Worm (Caenorhabditis elegans) whole organism, young adult: ENCODE data around the gene F33C8.2.

Source experiments
- bed-1 ChIP-seq: fragments of 200-800 bp; sonication (Bioruptor generic); IDR thresholded peaks from 2 replicates; pipeline ENCODE4 v1.3.6; 2022; ENCODE audit warnings: missing genetic modification reagents, missing genetic modification characterization, missing compliant biosample characterization
- ccch-3 ChIP-seq: fragments of 200-800 bp; sonication (Bioruptor generic); optimal IDR thresholded peaks from 2 replicates; lab custom pipeline; 2018; ENCODE audit warnings: mild to moderate bottlenecking, missing genetic modification characterization, missing compliant biosample characterization
- ceh-58 ChIP-seq: fragments of 200-800 bp; sonication (Bioruptor generic); IDR thresholded peaks from 2 replicates; pipeline ENCODE4 v1.3.6; 2022; ENCODE audit warnings: missing genetic modification characterization, missing compliant biosample characterization
- let-526 ChIP-seq: fragments of 200-800 bp; sonication (Bioruptor generic); IDR thresholded peaks from 2 replicates; pipeline ENCODE4 v1.3.6; 2022; ENCODE audit warnings: missing genetic modification reagents, missing genetic modification characterization, missing compliant biosample characterization
- nhr-90 ChIP-seq: sonication (generic microtip); optimal IDR thresholded peaks from 2 replicates; lab custom pipeline; 2016; ENCODE audit warnings: missing genotype, mild to moderate bottlenecking, missing genetic modification characterization, missing compliant biosample characterization
- snpc-1.3 ChIP-seq: sonication (generic microtip); optimal IDR thresholded peaks from 2 replicates; lab custom pipeline; 2017; ENCODE audit warnings: missing genetic modification characterization, mild to moderate bottlenecking, missing compliant biosample characterization, antibody characterized with exemption, moderate library complexity, missing genotype, missing genetic modification reagents; ENCODE audit not compliant: insufficient read depth
- snpc-4 ChIP-seq, 5 experiments: fragments of 150-350 bp in 1 of 5; sonication (generic microtip) in 4 of 5; optimal IDR thresholded peaks; 2 replicates each; lab custom pipeline; 2014 to 2018; ENCODE audit warnings: missing genetic modification characterization in 5 of 5, missing biosample characterization in 3 of 5, antibody characterized with exemption in 2 of 5, mild to moderate bottlenecking in 2 of 5, missing compliant biosample characterization in 2 of 5, missing genotype in 2 of 5, moderate library complexity in 2 of 5, missing genetic modification reagents in 1 of 5
- zfh-2 ChIP-seq: fragments of 200-800 bp; sonication (Bioruptor generic); conservative IDR thresholded peaks from 2 replicates; pipeline ENCODE4 v1.3.6; 2022; ENCODE audit warnings: missing genetic modification reagents, missing genetic modification characterization, missing compliant biosample characterization
- ztf-22 ChIP-seq: fragments of 200-800 bp; sonication (Bioruptor generic); optimal IDR thresholded peaks from 2 replicates; lab custom pipeline; 2018; ENCODE audit warnings: mild to moderate bottlenecking, missing genetic modification characterization, moderate library complexity, missing compliant biosample characterization

DNA sequence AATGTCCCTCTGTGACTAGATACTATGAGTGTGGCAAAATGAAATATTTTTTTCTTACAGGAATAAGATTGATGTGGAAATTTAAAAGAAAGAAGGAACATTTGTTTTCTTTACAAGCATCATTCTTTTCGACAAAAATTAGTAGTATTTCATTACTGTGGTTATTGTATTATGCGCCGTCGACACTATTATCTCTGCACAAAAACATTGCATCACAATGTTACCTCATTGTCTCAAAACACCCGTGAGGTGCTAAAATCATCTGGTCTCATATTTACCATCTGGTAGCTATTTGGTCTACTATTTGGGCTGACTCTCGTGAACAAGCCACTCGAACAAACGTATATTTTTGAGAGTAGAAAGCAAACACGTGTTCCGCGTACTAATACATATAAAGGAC lies 38.4 kb downstream of the F33C8.2 start:
- no peak for TF ChIP-seq ccch-3 (GFP tag; lab: Kevin White, UChicago)
- TF ChIP-seq snpc-1.3 (tag; lab: Kevin White, UChicago): no peak
- TF ChIP-seq bed-1 (GFP tag; lab: Robert Waterston, UW): no peak
- no peak for TF ChIP-seq let-526
- no peak for TF ChIP-seq zfh-2 (GFP tag; lab: Robert Waterston, UW)
- no peak for TF ChIP-seq nhr-90 (tag; lab: Kevin White, UChicago)
- no peak for TF ChIP-seq ceh-58
- TF ChIP-seq snpc-4 (GFP tag; optimal IDR thresholded peaks at IDR 0.05; lab: Kevin White, UChicago): no peak
- TF ChIP-seq snpc-4 (tag; optimal IDR thresholded peaks at IDR 0.05; lab: Kevin White, UChicago): no peak
- TF ChIP-seq ztf-22 (GFP tag; lab: Kevin White, UChicago): no peak
